Worm (Caenorhabditis elegans) whole organism, L4 larva: Measurements from ENCODE around the gene Y49G5A.1.

Experiments
- F26F4.8 ChIP-seq: fragments of 200-800 bp; sonication (Bioruptor generic); conservative IDR thresholded peaks from 2 replicates; pipeline ENCODE4 v1.3.6; 2022; ENCODE audit warnings: missing genetic modification characterization, missing compliant biosample characterization
- ZK546.5 ChIP-seq, 2 experiments: sonication (generic microtip); optimal IDR thresholded peaks; 2 replicates each; lab custom pipeline; 2017; ENCODE audit warnings: missing biosample characterization in 2 of 2, missing genetic modification characterization in 2 of 2
- aly-2 ChIP-seq: sonication (generic microtip); optimal IDR thresholded peaks from 2 replicates; lab custom pipeline; 2018; ENCODE audit warnings: missing biosample characterization, missing genetic modification characterization
- ama-1 ChIP-seq: fragments of 150-350 bp; optimal IDR thresholded peaks from 2 replicates; lab custom pipeline; 2014; ENCODE audit warnings: inconsistent platforms, mixed read lengths
- ceh-62 ChIP-seq: sonication (generic microtip); optimal IDR thresholded peaks from 2 replicates; lab custom pipeline; 2017; ENCODE audit warnings: missing biosample characterization, missing genetic modification characterization
- hlh-11 ChIP-seq: fragments of 200-800 bp; sonication (Bioruptor generic); optimal IDR thresholded peaks from 2 replicates; lab custom pipeline; 2018; ENCODE audit warnings: mild to moderate bottlenecking, missing genetic modification characterization, missing compliant biosample characterization
- lin-13 ChIP-seq: fragments of 150-350 bp; optimal IDR thresholded peaks from 2 replicates; lab custom pipeline; 2014; ENCODE audit warnings: missing biosample characterization, missing genetic modification reagents, missing genetic modification characterization
- lsy-2 ChIP-seq, 2 experiments: fragments of 150-350 bp in 1 of 2; sonication (generic microtip) in 1 of 2; optimal IDR thresholded peaks; 2 replicates each; lab custom pipeline; 2014 to 2017; ENCODE audit warnings: missing biosample characterization in 2 of 2, missing genetic modification characterization in 2 of 2
- nhr-237 ChIP-seq: sonication (generic microtip); optimal IDR thresholded peaks from 2 replicates; lab custom pipeline; 2017; ENCODE audit warnings: missing biosample characterization, missing genetic modification characterization
- nhr-76 ChIP-seq: fragments of 150-350 bp; optimal IDR thresholded peaks from 2 replicates; lab custom pipeline; 2014; ENCODE audit warnings: missing biosample characterization, missing genetic modification characterization
- pha-4 ChIP-seq, 2 experiments: fragments of 150-350 bp in 1 of 2; fragments of 200-800 bp in 1 of 2; sonication (Bioruptor generic) in 1 of 2; IDR thresholded peaks in 1 of 2; optimal IDR thresholded peaks in 1 of 2; 2 replicates each; pipeline versions ENCODE4 v1.3.6 to Lab custom; 2014 to 2022; ENCODE audit warnings: missing genetic modification characterization in 2 of 2, missing genetic modification reagents in 2 of 2, missing biosample characterization in 1 of 2, missing compliant biosample characterization in 1 of 2

DNA sequence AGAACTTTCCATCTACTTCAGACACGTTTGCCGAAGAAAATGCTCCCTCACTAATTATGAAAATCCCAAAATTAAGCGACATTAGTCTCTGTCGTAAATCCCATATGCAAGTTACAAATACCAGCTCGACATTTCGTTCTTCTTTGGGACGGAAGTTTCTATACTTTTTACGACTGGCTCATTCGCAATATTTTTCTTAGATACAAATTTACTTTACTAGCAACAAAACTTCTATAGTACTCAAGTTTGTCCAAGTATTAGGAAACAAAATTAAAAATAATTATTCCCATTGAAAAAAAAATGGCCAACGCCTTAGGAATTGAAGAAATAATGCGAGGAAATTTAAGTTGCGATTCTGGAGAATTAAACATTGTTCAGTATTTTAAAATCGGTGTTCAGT, 43.8 kb upstream of the Y49G5A.1 start, which contains the start of gene srg-26:
- TF ChIP-seq lin-13 (GFP tag; lab: Kevin White, UChicago) = no peak
- no peak for TF ChIP-seq ceh-62
- TF ChIP-seq lsy-2 (tag; optimal IDR thresholded peaks at IDR 0.05; lab: Kevin White, UChicago) = no peak
- no peak for TF ChIP-seq aly-2 (tag; lab: Kevin White, UChicago)
- no peak for TF ChIP-seq nhr-237 (tag; lab: Kevin White, UChicago)
- no peak for TF ChIP-seq ZK546.5 (tag; optimal IDR thresholded peaks at IDR 0.05; lab: Kevin White, UChicago)
- no peak for TF ChIP-seq ama-1 (lab: Kevin White, UChicago)
- TF ChIP-seq F26F4.8 (GFP tag; lab: Robert Waterston, UW) = no peak
- TF ChIP-seq hlh-11 (tag; lab: Kevin White, UChicago) = no peak
- no peak for TF ChIP-seq nhr-76 (tag; lab: Kevin White, UChicago)
- no peak for TF ChIP-seq pha-4 (GFP tag; IDR thresholded peaks at IDR 0.05; lab: Robert Waterston, UW)
- no peak for TF ChIP-seq pha-4 (tag; optimal IDR thresholded peaks at IDR 0.05; lab: Kevin White, UChicago)
